Fruit fly (Drosophila melanogaster) whole organism, pupa: ENCODE measurements around the gene PXo.

Source experiments
- CG10348 ChIP-seq: fragments of 200-800 bp; sonication (Bioruptor generic); IDR thresholded peaks from 2 replicates; pipeline ENCODE4 v1.3.6; 2022; ENCODE audit warnings: missing biosample characterization, missing genetic modification characterization
- CG12605 ChIP-seq: fragments of 200-800 bp; sonication (Bioruptor generic); IDR thresholded peaks from 2 replicates; pipeline ENCODE4 v1.3.6; 2022; ENCODE audit warnings: missing biosample characterization, missing genetic modification characterization
- CG13204 ChIP-seq: fragments of 200-800 bp; sonication (Bioruptor generic); optimal IDR thresholded peaks from 2 replicates; lab custom pipeline; 2018; ENCODE audit warnings: missing biosample characterization, mild to moderate bottlenecking, missing genetic modification characterization, moderate library complexity
- CG14655 ChIP-seq: fragments of 200-800 bp; sonication (Bioruptor generic); optimal IDR thresholded peaks from 3 replicates; lab custom pipeline; 2017; ENCODE audit warnings: mild to moderate bottlenecking, missing biosample characterization, missing genetic modification reagents, missing genetic modification characterization
- CG15710 ChIP-seq: fragments of 200-800 bp; sonication (Bioruptor generic); optimal IDR thresholded peaks from 2 replicates; lab custom pipeline; 2018; ENCODE audit warnings: missing biosample characterization, mild to moderate bottlenecking, missing genetic modification characterization, moderate library complexity
- CG17806 ChIP-seq: fragments of 200-800 bp; sonication (Bioruptor generic); optimal IDR thresholded peaks from 2 replicates; lab custom pipeline; 2018; ENCODE audit warnings: missing biosample characterization, mild to moderate bottlenecking, missing genetic modification characterization, moderate library complexity
- CG32121 ChIP-seq: fragments of 200-800 bp; sonication (Bioruptor generic); IDR thresholded peaks from 2 replicates; pipeline ENCODE4 v1.3.6; 2022; ENCODE audit warnings: missing biosample characterization, missing genetic modification characterization
- CG34367 ChIP-seq: fragments of 200-800 bp; sonication (Bioruptor generic); optimal IDR thresholded peaks from 2 replicates; lab custom pipeline; 2018; ENCODE audit warnings: missing biosample characterization, mild to moderate bottlenecking, missing genetic modification characterization
- CG4496 ChIP-seq: fragments of 200-800 bp; sonication (Bioruptor generic); IDR thresholded peaks from 3 replicates; pipeline ENCODE4 v1.3.6; 2022; ENCODE audit warnings: missing biosample characterization, missing genetic modification characterization
- CG8159 ChIP-seq: fragments of 200-800 bp; sonication (Bioruptor generic); optimal IDR thresholded peaks from 3 replicates; lab custom pipeline; 2018; ENCODE audit warnings: missing biosample characterization, mild to moderate bottlenecking, missing genetic modification characterization, moderate library complexity
- CG8301 ChIP-seq: fragments of 200-800 bp; sonication (Bioruptor generic); optimal IDR thresholded peaks from 2 replicates; lab custom pipeline; 2018; ENCODE audit warnings: missing biosample characterization, mild to moderate bottlenecking, missing genetic modification characterization
- CG9948 ChIP-seq: fragments of 200-800 bp; sonication (Bioruptor generic); optimal IDR thresholded peaks from 2 replicates; lab custom pipeline; 2018; ENCODE audit warnings: missing biosample characterization, mild to moderate bottlenecking, missing genetic modification characterization, moderate library complexity
- D1 ChIP-seq: fragments of 200-800 bp; sonication (Bioruptor generic); optimal IDR thresholded peaks from 2 replicates; lab custom pipeline; 2018; ENCODE audit warnings: missing biosample characterization, mild to moderate bottlenecking, missing genetic modification characterization, moderate library complexity
- EcR ChIP-seq: fragments of 200-800 bp; sonication (Bioruptor generic); optimal IDR thresholded peaks from 3 replicates; lab custom pipeline; 2019; ENCODE audit warnings: missing biosample characterization, missing genetic modification characterization, mild to moderate bottlenecking, moderate library complexity, missing genetic modification reagents
- Ets98B ChIP-seq: fragments of 200-800 bp; sonication (Bioruptor generic); IDR thresholded peaks from 2 replicates; pipeline ENCODE4 v1.3.6; 2022; ENCODE audit warnings: missing biosample characterization, missing genetic modification characterization
- Pif1A ChIP-seq: fragments of 200-800 bp; sonication (Bioruptor generic); optimal IDR thresholded peaks from 3 replicates; lab custom pipeline; 2016; ENCODE audit warnings: missing biosample characterization, missing genetic modification characterization
- Pif1B ChIP-seq: fragments of 200-800 bp; sonication (Bioruptor generic); optimal IDR thresholded peaks from 3 replicates; lab custom pipeline; 2016; ENCODE audit warnings: missing biosample characterization, missing genetic modification characterization
- Snoo ChIP-seq: fragments of 200-800 bp; sonication (Bioruptor generic); optimal IDR thresholded peaks from 3 replicates; lab custom pipeline; 2017; ENCODE audit warnings: missing biosample characterization, mild to moderate bottlenecking, missing genetic modification characterization, inconsistent platforms
- fd96Ca ChIP-seq: fragments of 200-800 bp; sonication (Bioruptor generic); IDR thresholded peaks from 3 replicates; pipeline ENCODE4 v1.3.6; 2022; ENCODE audit warnings: missing biosample characterization, missing genetic modification characterization
- gl ChIP-seq: fragments of 200-800 bp; sonication (Bioruptor generic); optimal IDR thresholded peaks from 2 replicates; lab custom pipeline; 2018; ENCODE audit warnings: missing biosample characterization, mild to moderate bottlenecking, missing genetic modification characterization
- rn ChIP-seq: fragments of 200-800 bp; sonication (Bioruptor generic); IDR thresholded peaks from 2 replicates; pipeline ENCODE4 v1.3.6; 2022; ENCODE audit warnings: missing biosample characterization, missing genetic modification characterization

Gene PXo

dm6 chr3L:5884735-5885134 is 36.4 kb downstream of the PXo start:
- TF ChIP-seq Pif1A (no peak), D1 (no peak), fd96Ca (no peak), CG17806 (no peak), CG13204 (GFP tag; lab: Kevin White, UChicago) (no peak), CG9948 (no peak), Ets98B (GFP tag; lab: Robert Waterston, UW) (no peak)
- TF ChIP-seq, all 21 proteins: peak for 0

DNA sequence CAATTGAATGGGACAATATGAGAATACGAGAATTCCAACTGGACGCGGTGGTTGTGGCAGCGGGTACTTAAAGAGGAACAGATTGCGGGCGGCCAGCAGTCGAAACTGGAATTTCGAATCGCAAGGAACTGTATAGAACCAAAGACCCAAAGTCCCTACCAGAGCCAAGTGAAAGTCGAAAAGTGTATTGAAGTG is 39.0 kb downstream of the PXo start, which contains the start of gene CG13287:
CG13287 (plus strand) TSS at position 96 of the 195 bp plus-strand sequence.
- no peak for TF ChIP-seq CG9948
- TF ChIP-seq CG14655 (GFP tag; lab: Kevin White, UChicago): no peak
- TF ChIP-seq rn (GFP tag; lab: Robert Waterston, UW): no peak
- TF ChIP-seq CG13204 (GFP tag; lab: Kevin White, UChicago): no peak

DNA sequence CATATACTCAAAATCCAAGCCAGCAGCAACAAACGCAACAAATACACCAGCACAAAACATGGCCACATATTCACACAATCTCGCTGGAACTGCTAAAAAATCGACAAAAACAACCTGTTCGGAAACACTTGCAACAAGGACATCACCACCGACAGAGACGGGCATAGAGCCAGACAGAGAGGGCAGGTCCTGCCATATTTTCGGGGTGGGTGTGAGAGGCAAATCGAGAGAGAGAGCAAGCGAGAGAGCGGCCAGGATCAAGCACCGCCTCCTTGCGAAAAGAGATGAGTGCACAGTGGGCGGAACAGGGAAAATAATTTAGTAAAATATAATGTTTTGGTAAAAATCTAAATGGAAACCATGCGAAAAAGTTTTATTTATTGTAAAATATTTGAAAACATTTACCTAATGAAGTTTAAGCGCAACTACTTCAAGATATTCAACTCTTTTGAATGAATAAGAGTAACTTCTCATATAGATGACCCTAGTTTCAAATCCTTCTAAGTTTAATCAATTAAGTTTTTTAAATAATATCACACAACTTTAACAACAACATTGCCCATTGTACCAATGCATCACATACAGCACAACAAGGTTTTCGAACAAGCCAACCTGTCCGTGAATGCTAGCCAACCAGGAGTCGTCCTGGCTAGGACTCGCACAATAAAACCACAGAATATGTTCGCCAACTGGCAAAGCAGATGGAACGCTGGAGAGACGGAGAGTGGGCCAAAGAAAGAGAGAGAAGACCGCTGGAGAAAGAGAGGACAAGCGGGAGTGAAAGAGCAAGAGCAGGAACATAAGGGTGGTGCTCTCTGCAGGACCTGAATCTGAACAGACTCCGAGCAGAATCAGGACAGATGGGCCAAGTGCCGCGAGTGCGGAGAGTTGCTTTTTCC is 39.6 kb downstream of the PXo start:
- no peak for TF ChIP-seq CG4496 (GFP tag; lab: Robert Waterston, UW)
- TF ChIP-seq Pif1A: peak; percentile 20
- no peak for TF ChIP-seq CG14655 (GFP tag; lab: Kevin White, UChicago)
- TF ChIP-seq Snoo (tag; lab: Kevin White, UChicago): no peak
- no peak for TF ChIP-seq Pif1B (GFP tag; lab: Kevin White, UChicago)
- TF ChIP-seq CG12605 (GFP tag; lab: Robert Waterston, UW): no peak
- TF ChIP-seq CG8159 (tag; lab: Kevin White, UChicago): no peak

DNA sequence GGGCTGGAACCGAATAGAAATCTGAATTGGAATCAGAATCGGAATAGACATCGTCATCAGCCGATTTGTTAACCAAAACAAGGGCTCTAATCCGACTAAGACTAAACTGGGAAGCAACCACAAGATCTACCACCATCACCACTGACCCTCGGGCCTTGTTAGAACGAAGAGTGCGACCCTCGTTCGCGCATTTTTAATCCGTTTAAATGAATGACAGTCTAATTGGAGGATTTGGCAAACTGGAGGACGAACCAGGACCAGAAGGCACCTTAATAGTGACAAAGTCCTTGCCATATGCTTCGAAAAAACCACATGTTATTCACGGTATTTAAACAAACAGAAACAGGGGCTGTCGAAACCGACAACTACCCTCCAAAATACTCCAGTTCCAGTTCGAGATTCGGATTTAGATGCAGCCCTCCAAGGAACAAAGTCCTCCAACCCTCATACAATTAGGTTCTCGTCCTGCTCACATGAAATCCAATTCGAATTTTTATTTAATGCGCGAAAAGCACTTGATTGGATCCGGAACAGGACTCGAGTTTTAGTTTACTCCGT is 42.3 kb downstream of the PXo start:
- no peak for TF ChIP-seq D1
- TF ChIP-seq CG8301: no peak
- no peak for TF ChIP-seq CG14655 (GFP tag; lab: Kevin White, UChicago)
- no peak for TF ChIP-seq gl (tag; lab: Kevin White, UChicago)
- no peak for TF ChIP-seq CG12605 (GFP tag; lab: Robert Waterston, UW)
- TF ChIP-seq fd96Ca: no peak
- no peak for TF ChIP-seq rn (GFP tag; lab: Robert Waterston, UW)
- TF ChIP-seq Pif1B (GFP tag; lab: Kevin White, UChicago): no peak
- no peak for TF ChIP-seq CG17806
- no peak for TF ChIP-seq CG15710 (tag; lab: Kevin White, UChicago)
- TF ChIP-seq CG13204 (GFP tag; lab: Kevin White, UChicago): no peak
- no peak for TF ChIP-seq Snoo (tag; lab: Kevin White, UChicago)
- TF ChIP-seq CG4496 (GFP tag; lab: Robert Waterston, UW): no peak

DNA sequence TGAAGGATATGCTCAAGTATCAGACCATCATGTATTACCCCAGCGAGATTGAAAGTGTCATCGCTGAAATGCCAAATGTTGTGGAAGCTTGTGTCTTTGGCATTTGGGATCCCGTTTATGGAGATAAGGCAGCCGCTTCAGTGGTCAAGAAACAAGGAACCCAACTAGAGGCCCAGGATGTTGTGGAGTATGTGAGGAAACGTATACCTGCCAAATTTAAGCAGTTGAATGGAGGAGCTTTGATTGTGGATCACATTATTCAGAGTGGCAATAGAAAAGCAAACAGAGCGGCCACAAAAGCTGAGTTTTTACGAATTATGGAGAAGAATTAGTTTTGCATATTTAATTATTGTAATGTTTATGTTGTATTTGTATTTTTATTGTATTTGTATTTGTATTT is 48.1 kb downstream of the PXo start, which contains the start of gene CG18586:
CG18586 (plus strand) TSS at position 301 of the 400 bp plus-strand sequence.
- TF ChIP-seq CG34367 (no peak), CG14655 (GFP tag; lab: Kevin White, UChicago) (no peak), CG8159 (tag; lab: Kevin White, UChicago) (no peak), CG8301 (no peak), CG13204 (GFP tag; lab: Kevin White, UChicago) (no peak), CG32121 (GFP tag; lab: Robert Waterston, UW) (no peak), EcR (GFP tag; lab: Kevin White, UChicago) (no peak), rn (GFP tag; lab: Robert Waterston, UW) (no peak), fd96Ca (no peak), CG9948 (no peak), Snoo (tag; lab: Kevin White, UChicago) (no peak), CG15710 (tag; lab: Kevin White, UChicago) (no peak), D1 (no peak), CG17806 (no peak), CG12605 (GFP tag; lab: Robert Waterston, UW) (no peak), Pif1B (GFP tag; lab: Kevin White, UChicago) (no peak), CG4496 (GFP tag; lab: Robert Waterston, UW) (no peak), Pif1A (no peak)

DNA sequence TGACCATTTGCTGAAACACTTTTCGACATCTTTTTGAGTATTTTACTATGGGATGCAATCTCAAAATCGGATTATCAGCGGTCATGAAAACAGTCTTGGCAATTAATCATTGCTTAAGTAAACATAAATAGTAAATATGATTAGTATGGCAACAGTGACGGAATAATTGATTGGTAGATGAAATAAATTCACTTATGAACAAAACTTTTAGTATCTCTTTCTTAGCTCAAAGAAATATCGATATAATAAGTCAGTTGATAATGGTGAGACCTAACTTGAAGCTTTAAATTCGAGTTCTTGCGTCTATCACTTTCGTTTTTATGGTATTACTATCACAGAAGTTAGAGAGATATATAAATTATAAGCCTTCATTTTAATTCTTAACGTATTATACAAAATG is 49.9 kb downstream of the PXo start, which contains the start of gene CG5568:
CG5568 (plus strand) TSS at position 301 of the 400 bp plus-strand sequence.
- TF ChIP-seq gl (tag; lab: Kevin White, UChicago): no peak
- no peak for TF ChIP-seq CG15710 (tag; lab: Kevin White, UChicago)
- no peak for TF ChIP-seq Pif1A
- TF ChIP-seq CG10348 (GFP tag; lab: Robert Waterston, UW): no peak
- TF ChIP-seq CG4496 (GFP tag; lab: Robert Waterston, UW): no peak
- TF ChIP-seq CG32121 (GFP tag; lab: Robert Waterston, UW): no peak
- no peak for TF ChIP-seq EcR (GFP tag; lab: Kevin White, UChicago)
- no peak for TF ChIP-seq CG17806
